Fruit fly (Drosophila melanogaster) whole organism, embryonic: ENCODE measurements around the gene CG32984.
A peak's percentile ranks its signal among the peaks of the same experiment; 100 is the strongest.

Experiments used
- Antp ChIP-seq: fragments of 200-800 bp; sonication (Bioruptor generic); optimal IDR thresholded peaks from 3 replicates; lab custom pipeline; 2016; ENCODE audit warnings: missing biosample characterization, missing genetic modification characterization
- CG11085 ChIP-seq: fragments of 200-800 bp; sonication (Bioruptor generic); IDR thresholded peaks from 2 replicates; pipeline ENCODE4 v1.3.6; 2022; ENCODE audit warnings: missing biosample characterization, missing genetic modification characterization
- CG11723 ChIP-seq: fragments of 200-800 bp; sonication (Bioruptor generic); optimal IDR thresholded peaks from 2 replicates; lab custom pipeline; 2017; ENCODE audit warnings: missing biosample characterization, mild to moderate bottlenecking, missing genetic modification characterization
- CG12299 ChIP-seq: fragments of 200-800 bp; sonication (Bioruptor generic); optimal IDR thresholded peaks from 2 replicates; lab custom pipeline; 2018; ENCODE audit warnings: missing biosample characterization, mild to moderate bottlenecking, missing genetic modification characterization
- CG13123 ChIP-seq: fragments of 200-800 bp; sonication (Bioruptor generic); optimal IDR thresholded peaks from 2 replicates; lab custom pipeline; 2016; ENCODE audit warnings: missing biosample characterization, missing genetic modification characterization
- CG13296 ChIP-seq: fragments of 200-800 bp; sonication (Bioruptor generic); optimal IDR thresholded peaks from 3 replicates; lab custom pipeline; 2018; ENCODE audit warnings: missing biosample characterization, mild to moderate bottlenecking, missing genetic modification characterization
- CG13424 ChIP-seq: fragments of 200-800 bp; sonication (Bioruptor generic); optimal IDR thresholded peaks from 2 replicates; lab custom pipeline; 2019; ENCODE audit warnings: missing biosample characterization, mild to moderate bottlenecking, missing genetic modification characterization, moderate library complexity
- CG13894 ChIP-seq: fragments of 200-800 bp; sonication (Bioruptor generic); optimal IDR thresholded peaks from 3 replicates; lab custom pipeline; 2018; ENCODE audit warnings: missing biosample characterization, mild to moderate bottlenecking, missing genetic modification characterization, moderate library complexity
- CG14441 ChIP-seq: fragments of 200-800 bp; sonication (Bioruptor generic); IDR thresholded peaks from 2 replicates; pipeline ENCODE4 v1.3.6; 2022; ENCODE audit warnings: missing biosample characterization, missing genetic modification characterization
- CG14710 ChIP-seq: fragments of 200-800 bp; sonication (Bioruptor generic); optimal IDR thresholded peaks from 3 replicates; lab custom pipeline; 2019; ENCODE audit warnings: missing biosample characterization, mild to moderate bottlenecking, missing genetic modification characterization, moderate library complexity
- CG17359 ChIP-seq: fragments of 200-800 bp; sonication (Bioruptor generic); optimal IDR thresholded peaks from 3 replicates; lab custom pipeline; 2018; ENCODE audit warnings: missing biosample characterization, mild to moderate bottlenecking, missing genetic modification characterization, moderate library complexity
- CG2712 ChIP-seq: fragments of 200-800 bp; optimal IDR thresholded peaks from 3 replicates; lab custom pipeline; 2019; ENCODE audit warnings: missing biosample characterization, mild to moderate bottlenecking, missing genetic modification characterization, moderate library complexity
- CG31365 ChIP-seq: fragments of 200-800 bp; sonication (Bioruptor generic); optimal IDR thresholded peaks from 2 replicates; lab custom pipeline; 2018; ENCODE audit warnings: missing biosample characterization, mild to moderate bottlenecking, missing genetic modification characterization
- CG4360 ChIP-seq: fragments of 200-800 bp; sonication (Bioruptor generic); IDR thresholded peaks from 2 replicates; pipeline ENCODE4 v1.3.6; 2022; ENCODE audit warnings: missing biosample characterization, missing genetic modification characterization
- CG4707 ChIP-seq: fragments of 200-800 bp; sonication (Bioruptor generic); optimal IDR thresholded peaks from 2 replicates; lab custom pipeline; 2018; ENCODE audit warnings: missing biosample characterization, mild to moderate bottlenecking, missing genetic modification characterization, moderate library complexity
- CG8765 ChIP-seq: fragments of 200-800 bp; sonication (Bioruptor generic); IDR thresholded peaks from 2 replicates; pipeline ENCODE4 v1.3.6; 2022; ENCODE audit warnings: missing biosample characterization, missing genetic modification characterization
- CG9876 ChIP-seq: fragments of 200-800 bp; sonication (Bioruptor generic); optimal IDR thresholded peaks from 2 replicates; lab custom pipeline; 2016; ENCODE audit warnings: missing biosample characterization, missing genetic modification characterization
- Chrac-16 ChIP-seq: fragments of 200-800 bp; sonication (Bioruptor generic); optimal IDR thresholded peaks from 3 replicates; lab custom pipeline; 2016; ENCODE audit warnings: missing biosample characterization, missing genetic modification characterization
- D19B ChIP-seq: fragments of 200-800 bp; sonication (Bioruptor generic); optimal IDR thresholded peaks from 2 replicates; lab custom pipeline; 2017; ENCODE audit warnings: missing biosample characterization, mild to moderate bottlenecking, missing genetic modification characterization
- E2f1 ChIP-seq: fragments of 200-800 bp; sonication (Bioruptor generic); IDR thresholded peaks from 2 replicates; pipeline ENCODE4 v1.3.6; 2022; ENCODE audit warnings: missing biosample characterization, missing genetic modification characterization
- Ets97D ChIP-seq: fragments of 200-800 bp; sonication (Bioruptor generic); optimal IDR thresholded peaks from 3 replicates; lab custom pipeline; 2016; ENCODE audit warnings: missing biosample characterization, missing genetic modification characterization
- H2.0 ChIP-seq: fragments of 200-800 bp; sonication (Bioruptor generic); IDR thresholded peaks from 2 replicates; pipeline ENCODE4 v1.3.6; 2022; ENCODE audit warnings: missing biosample characterization, missing genetic modification characterization
- Hmr ChIP-seq: fragments of 200-800 bp; sonication (Bioruptor generic); optimal IDR thresholded peaks from 3 replicates; lab custom pipeline; 2017; ENCODE audit warnings: mild to moderate bottlenecking, missing biosample characterization, missing genetic modification reagents, missing genetic modification characterization
- Hmx ChIP-seq: fragments of 200-800 bp; sonication (Bioruptor generic); optimal IDR thresholded peaks from 2 replicates; lab custom pipeline; 2016; ENCODE audit warnings: missing biosample characterization, missing genetic modification characterization
- Lpt ChIP-seq: fragments of >200 bp; optimal IDR thresholded peaks from 2 replicates; lab custom pipeline; 2018; ENCODE audit warnings: missing biosample characterization, missing genetic modification characterization
- Mad ChIP-seq: fragments of 200-800 bp; sonication (Bioruptor generic); optimal IDR thresholded peaks from 2 replicates; lab custom pipeline; 2016; ENCODE audit warnings: missing biosample characterization, missing genetic modification characterization
- Meics ChIP-seq: fragments of 200-800 bp; sonication (Bioruptor generic); optimal IDR thresholded peaks from 2 replicates; lab custom pipeline; 2017; ENCODE audit warnings: missing biosample characterization, mild to moderate bottlenecking, missing genetic modification characterization
- Myb ChIP-seq: fragments of 200-800 bp; sonication (Bioruptor generic); optimal IDR thresholded peaks from 2 replicates; lab custom pipeline; 2016; ENCODE audit warnings: missing biosample characterization, missing genetic modification characterization
- Pdp1 ChIP-seq, 2 experiments: fragments of 200-800 bp; sonication (Bioruptor generic); optimal IDR thresholded peaks; 3 replicates each; lab custom pipeline; 2016; ENCODE audit warnings: missing biosample characterization in 2 of 2, missing genetic modification characterization in 2 of 2, mild to moderate bottlenecking in 1 of 2, moderate library complexity in 1 of 2
- Ravus ChIP-seq: fragments of 200-800 bp; sonication (Bioruptor generic); IDR thresholded peaks from 2 replicates; pipeline ENCODE4 v1.3.6; 2022; ENCODE audit warnings: missing biosample characterization, missing genetic modification characterization
- Six4 ChIP-seq: fragments of 200-800 bp; sonication (Bioruptor generic); optimal IDR thresholded peaks from 2 replicates; lab custom pipeline; 2016; ENCODE audit warnings: missing biosample characterization, missing genetic modification characterization
- Sry-δ ChIP-seq: fragments of 200-800 bp; sonication (Bioruptor generic); optimal IDR thresholded peaks from 2 replicates; lab custom pipeline; 2016; ENCODE audit warnings: missing biosample characterization, missing genetic modification characterization
- bab2 ChIP-seq: fragments of 200-800 bp; sonication (Bioruptor generic); optimal IDR thresholded peaks from 2 replicates; lab custom pipeline; 2016; ENCODE audit warnings: missing biosample characterization, missing genetic modification characterization
- cato ChIP-seq: fragments of 200-800 bp; sonication (Bioruptor generic); optimal IDR thresholded peaks from 2 replicates; lab custom pipeline; 2016; ENCODE audit warnings: missing biosample characterization, missing genetic modification characterization, borderline replicate concordance
- cg ChIP-seq: fragments of 200-800 bp; sonication (Bioruptor generic); optimal IDR thresholded peaks from 3 replicates; lab custom pipeline; 2019; ENCODE audit warnings: missing biosample characterization, mild to moderate bottlenecking, missing genetic modification characterization, moderate library complexity
- dati ChIP-seq: fragments of 200-800 bp; sonication (Bioruptor generic); IDR thresholded peaks from 2 replicates; pipeline ENCODE4 v1.3.6; 2022; ENCODE audit warnings: missing biosample characterization, missing genetic modification characterization
- dmrt99B ChIP-seq: fragments of 200-800 bp; sonication (Bioruptor generic); optimal IDR thresholded peaks from 2 replicates; lab custom pipeline; 2018; ENCODE audit warnings: missing biosample characterization, mild to moderate bottlenecking, missing genetic modification characterization, moderate library complexity
- emc ChIP-seq: fragments of 200-800 bp; sonication (Bioruptor generic); optimal IDR thresholded peaks from 2 replicates; lab custom pipeline; 2016; ENCODE audit warnings: missing biosample characterization, missing genetic modification characterization
- fu2 ChIP-seq: fragments of 200-800 bp; sonication (Bioruptor generic); optimal IDR thresholded peaks from 2 replicates; lab custom pipeline; 2016; ENCODE audit warnings: missing biosample characterization, missing genetic modification characterization
- hbn ChIP-seq: fragments of 200-800 bp; sonication (Bioruptor generic); IDR thresholded peaks from 2 replicates; pipeline ENCODE4 v1.3.6; 2022; ENCODE audit warnings: missing biosample characterization, missing genetic modification characterization; ENCODE audit not compliant: partially characterized antibody
- her ChIP-seq: fragments of 200-800 bp; sonication (Bioruptor generic); optimal IDR thresholded peaks from 2 replicates; lab custom pipeline; 2016; ENCODE audit warnings: missing biosample characterization, missing genetic modification characterization
- lbe ChIP-seq: fragments of 200-800 bp; sonication (Bioruptor generic); optimal IDR thresholded peaks from 2 replicates; lab custom pipeline; 2016; ENCODE audit warnings: missing biosample characterization, mild to moderate bottlenecking, missing genetic modification characterization
- peb ChIP-seq: fragments of 200-800 bp; sonication (Bioruptor generic); IDR thresholded peaks from 2 replicates; pipeline ENCODE4 v1.3.6; 2022; ENCODE audit warnings: missing biosample characterization, missing genetic modification characterization
- pros ChIP-seq: fragments of 200-800 bp; sonication (Bioruptor generic); optimal IDR thresholded peaks from 3 replicates; lab custom pipeline; 2019; ENCODE audit warnings: missing biosample characterization, mild to moderate bottlenecking, missing genetic modification characterization, moderate library complexity
- sna ChIP-seq: fragments of 200-800 bp; sonication (Bioruptor generic); IDR thresholded peaks from 2 replicates; pipeline ENCODE4 v1.3.6; 2022; ENCODE audit warnings: missing biosample characterization, missing genetic modification characterization; ENCODE audit not compliant: partially characterized antibody
- stc ChIP-seq: fragments of 200-800 bp; sonication (Bioruptor generic); IDR thresholded peaks from 2 replicates; pipeline ENCODE4 v1.3.6; 2022; ENCODE audit warnings: missing biosample characterization, missing genetic modification characterization
- usp ChIP-seq: fragments of >200 bp; optimal IDR thresholded peaks from 2 replicates; lab custom pipeline; 2017; ENCODE audit warnings: missing biosample characterization, missing genetic modification characterization
- vnd ChIP-seq: fragments of 200-800 bp; sonication (Bioruptor generic); IDR thresholded peaks from 3 replicates; pipeline ENCODE4 v1.3.6; 2022; ENCODE audit warnings: missing biosample characterization, missing genetic modification characterization; ENCODE audit not compliant: partially characterized antibody
- vvl ChIP-seq: fragments of 200-800 bp; sonication (Bioruptor generic); IDR thresholded peaks from 2 replicates; pipeline ENCODE4 v1.3.6; 2022; ENCODE audit warnings: missing biosample characterization, missing genetic modification characterization
- wdn ChIP-seq: fragments of 200-800 bp; sonication (Bioruptor generic); IDR thresholded peaks from 2 replicates; pipeline ENCODE4 v1.3.6; 2022; ENCODE audit warnings: missing biosample characterization, missing genetic modification characterization
- z ChIP-seq: fragments of 200-800 bp; sonication (Bioruptor generic); IDR thresholded peaks from 3 replicates; pipeline ENCODE4 v1.3.6; 2022; ENCODE audit warnings: missing biosample characterization, missing genetic modification characterization

CG32984 gene

DNA sequence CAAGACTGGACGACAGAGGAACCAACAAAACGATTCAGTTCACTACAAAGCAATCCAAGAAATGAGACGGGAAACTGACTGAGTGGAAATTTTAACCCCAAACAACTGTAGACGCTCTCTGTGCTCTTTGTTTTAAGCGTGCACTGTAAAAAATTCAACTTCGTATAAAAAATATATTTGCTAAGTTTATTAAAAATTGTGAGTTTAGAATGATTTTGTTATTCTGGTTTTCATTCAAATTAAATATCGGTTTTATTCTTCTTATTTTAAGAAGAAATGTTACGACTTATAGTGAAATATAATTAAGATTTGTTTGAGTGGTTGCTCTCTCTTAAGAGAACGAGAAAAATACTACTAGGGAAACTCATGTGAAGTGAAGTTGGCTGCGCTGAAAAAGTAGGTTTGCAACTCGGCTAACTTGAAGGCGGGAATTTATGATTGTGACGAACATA, 6.7 kb upstream of the CG32984 start (continued):
- TF ChIP-seq dmrt99B (tag; lab: Kevin White, UChicago), result peak; percentile 94
- peak; percentile 96 for TF ChIP-seq Ets97D (GFP tag; lab: Kevin White, UChicago)
- peak; percentile 91 to 96 for TF ChIP-seq Pdp1 (GFP tag; optimal IDR thresholded peaks at IDR 0.05; lab: Kevin White, UChicago)
- TF ChIP-seq Myb (GFP tag; lab: Kevin White, UChicago), result peak; percentile 66
- TF ChIP-seq sna (GFP tag; lab: Robert Waterston, UW), result peak; percentile 18; the same call in 1 of the 2 replicates
- TF ChIP-seq CG4360, result peak; percentile 84
- peak; percentile 98 for TF ChIP-seq H2.0 (GFP tag; lab: Robert Waterston, UW)
- peak; percentile 63 for TF ChIP-seq CG31365 (tag; lab: Kevin White, UChicago)
- no peak for TF ChIP-seq usp (GFP tag; lab: Kevin White, UChicago)
- peak; percentile 99 for TF ChIP-seq vvl (GFP tag; lab: Robert Waterston, UW)
- peak; percentile 92 for TF ChIP-seq Meics (GFP tag; lab: Kevin White, UChicago)
- peak; percentile 93 for TF ChIP-seq Six4 (GFP tag; lab: Kevin White, UChicago)
- peak; percentile 92 for TF ChIP-seq dati (GFP tag; lab: Robert Waterston, UW)
- TF ChIP-seq pros (GFP tag; lab: Kevin White, UChicago), result peak; percentile 90
- peak; percentile 85 for TF ChIP-seq CG4707
- peak; percentile 91 for TF ChIP-seq bab2 (GFP tag; lab: Kevin White, UChicago)
- TF ChIP-seq CG8765 (GFP tag; lab: Robert Waterston, UW), result peak; percentile 94
- peak; percentile 94 for TF ChIP-seq CG14710 (tag; lab: Kevin White, UChicago)
- TF ChIP-seq fu2 (GFP tag; lab: Kevin White, UChicago), result peak; percentile 84
- TF ChIP-seq CG13123 (GFP tag; lab: Kevin White, UChicago), result peak; percentile 99
- no peak; the same call in 1 of the 2 replicates for TF ChIP-seq hbn (GFP tag; lab: Robert Waterston, UW)
- peak; percentile 98 for TF ChIP-seq CG2712 (tag; lab: Kevin White, UChicago)
- peak; percentile 93 for TF ChIP-seq CG11085 (GFP tag; lab: Robert Waterston, UW)
- peak; percentile 90 for TF ChIP-seq CG13424 (tag; lab: Kevin White, UChicago)
- peak; percentile 80 for TF ChIP-seq CG9876 (GFP tag; lab: Kevin White, UChicago)
- no peak for TF ChIP-seq vnd (GFP tag; lab: Robert Waterston, UW)
- TF ChIP-seq E2f1 (GFP tag; lab: Robert Waterston, UW), result peak; percentile 98
- peak; percentile 92 for TF ChIP-seq z (GFP tag; lab: Robert Waterston, UW)
- TF ChIP-seq her (GFP tag; lab: Kevin White, UChicago), result peak; percentile 83
- TF ChIP-seq Hmr (GFP tag; lab: Kevin White, UChicago), result peak; percentile 93
- peak; percentile 81 for TF ChIP-seq Hmx
- TF ChIP-seq Mad (GFP tag; lab: Kevin White, UChicago), result peak; percentile 84
- TF ChIP-seq CG13894, result no peak
- TF ChIP-seq Sry-δ (GFP tag; lab: Kevin White, UChicago), result peak; percentile 54
- peak; percentile 84 for TF ChIP-seq CG13296 (GFP tag; lab: Kevin White, UChicago)
- TF ChIP-seq emc (GFP tag; lab: Kevin White, UChicago), result peak; percentile 74
- peak; percentile 87 for TF ChIP-seq cato (GFP tag; lab: Kevin White, UChicago)
- peak; percentile 94 for TF ChIP-seq Antp
- TF ChIP-seq cg (GFP tag; lab: Kevin White, UChicago), result no peak
- peak; percentile 78 for TF ChIP-seq CG11723 (GFP tag; lab: Kevin White, UChicago)
- peak; percentile 93 for TF ChIP-seq CG17359 (tag; lab: Kevin White, UChicago)
- no peak for TF ChIP-seq lbe
- peak; percentile 56 for TF ChIP-seq D19B (GFP tag; lab: Kevin White, UChicago)
- peak; percentile 97 for TF ChIP-seq CG14441 (GFP tag; lab: Robert Waterston, UW)
- peak; percentile 94 for TF ChIP-seq wdn
- TF ChIP-seq peb, result peak; percentile 97
- peak; percentile 92 for TF ChIP-seq Chrac-16 (GFP tag; lab: Kevin White, UChicago)
- TF ChIP-seq stc (GFP tag; lab: Robert Waterston, UW), result peak; percentile 99
- TF ChIP-seq Lpt (GFP tag; lab: Kevin White, UChicago), result no peak
- TF ChIP-seq CG12299 (tag; lab: Kevin White, UChicago), result peak; percentile 93
- peak; percentile 95 for TF ChIP-seq Ravus
